Fruit fly (Drosophila melanogaster): ENCODE data around the gene CG16781.

CG16781 gene

dm6 chrX:3414003-3414767 is 49.7 kb downstream of the CG16781 start (continued):
- no peak; the same call in 2 of the 3 replicates for TF ChIP-seq CG11560 (tag; IDR thresholded peaks at IDR 0.05)
- no peak for TF ChIP-seq Myb (GFP tag; optimal IDR thresholded peaks at IDR 0.05)
- TF ChIP-seq usp (GFP tag; optimal IDR thresholded peaks at IDR 0.05) = no peak
- no peak for TF ChIP-seq CG43689 (GFP tag; IDR thresholded peaks at IDR 0.05)
- TF ChIP-seq ttk (GFP tag; IDR thresholded peaks at IDR 0.05) = no peak
- no peak for TF ChIP-seq CG10565 (GFP tag; optimal IDR thresholded peaks at IDR 0.05)
- no peak for TF ChIP-seq zf30C (GFP tag; optimal IDR thresholded peaks at IDR 0.05)
- TF ChIP-seq Xbp1 (GFP tag; optimal IDR thresholded peaks at IDR 0.05) = peak; percentile 58
- peak; percentile 25 for TF ChIP-seq CG2116 (GFP tag; optimal IDR thresholded peaks at IDR 0.05)
- TF ChIP-seq dmrt11E (tag; optimal IDR thresholded peaks at IDR 0.05) = peak; percentile 32
- TF ChIP-seq Hr39 (optimal IDR thresholded peaks at IDR 0.05) = no peak
- TF ChIP-seq CG9817 (tag; optimal IDR thresholded peaks at IDR 0.05) = peak; percentile 67
- TF ChIP-seq grau (tag; optimal IDR thresholded peaks at IDR 0.05) = peak; percentile 79
- peak; percentile 69; the same call in 2 of the 3 replicates for TF ChIP-seq CG17361 (GFP tag; IDR thresholded peaks at IDR 0.05)
- TF ChIP-seq Dek (tag; optimal IDR thresholded peaks at IDR 0.05) = peak; percentile 74
- TF ChIP-seq otp (GFP tag; IDR thresholded peaks at IDR 0.05) = no peak
- TF ChIP-seq Sry-β (GFP tag; optimal IDR thresholded peaks at IDR 0.05) = no peak
- TF ChIP-seq ems (GFP tag; optimal IDR thresholded peaks at IDR 0.05) = no peak
- no peak for TF ChIP-seq CG15479 (GFP tag; optimal IDR thresholded peaks at IDR 0.05)
- TF ChIP-seq ro (GFP tag; IDR thresholded peaks at IDR 0.05) = no peak; the same call in 1 of the 2 replicates
- TF ChIP-seq NfI (GFP tag; optimal IDR thresholded peaks at IDR 0.05) = peak; percentile 65
- peak; percentile 44 for TF ChIP-seq CG4424 (GFP tag; optimal IDR thresholded peaks at IDR 0.05)
- TF ChIP-seq lbe (GFP tag; optimal IDR thresholded peaks at IDR 0.05) = no peak
- TF ChIP-seq CG10209 (GFP tag; optimal IDR thresholded peaks at IDR 0.05) = peak; percentile 78
- TF ChIP-seq Dip2 (GFP tag; IDR thresholded peaks at IDR 0.05) = no peak
- no peak for TF ChIP-seq hth (optimal IDR thresholded peaks at IDR 0.05)
- no peak for TF ChIP-seq gfzf (GFP tag; optimal IDR thresholded peaks at IDR 0.05)
- TF ChIP-seq crc (GFP tag; optimal IDR thresholded peaks at IDR 0.05) = no peak
- TF ChIP-seq CG4282 (GFP tag; optimal IDR thresholded peaks at IDR 0.05) = no peak
- no peak for TF ChIP-seq Nf-YA (GFP tag; IDR thresholded peaks at IDR 0.05)
- TF ChIP-seq corto (GFP tag; optimal IDR thresholded peaks at IDR 0.05) = no peak
- no peak for TF ChIP-seq pfk (GFP tag; optimal IDR thresholded peaks at IDR 0.05)
- no peak for TF ChIP-seq Atf3 (GFP tag; optimal IDR thresholded peaks at IDR 0.05)
- no peak for TF ChIP-seq CG9876 (GFP tag; optimal IDR thresholded peaks at IDR 0.05)
- TF ChIP-seq zfh1 (GFP tag; IDR thresholded peaks at IDR 0.05) = peak; percentile 66
- TF ChIP-seq hkb (optimal IDR thresholded peaks at IDR 0.05) = no peak
- peak; percentile 84; the same call in 1 of the 2 replicates for TF ChIP-seq hkb (GFP tag; IDR thresholded peaks at IDR 0.05)
- no peak for TF ChIP-seq nmo (GFP tag; optimal IDR thresholded peaks at IDR 0.05)
- peak; percentile 72 for TF ChIP-seq CG17385 (GFP tag; optimal IDR thresholded peaks at IDR 0.05)
- TF ChIP-seq CG1529 (GFP tag; optimal IDR thresholded peaks at IDR 0.05) = peak; percentile 16
- TF ChIP-seq H2.0 (GFP tag; IDR thresholded peaks at IDR 0.05) = peak; percentile 31; the same call in 1 of the 2 replicates
- no peak for TF ChIP-seq schlank (tag; optimal IDR thresholded peaks at IDR 0.05)
- TF ChIP-seq BEAF-32 (GFP tag; optimal IDR thresholded peaks at IDR 0.05) = no peak
- TF ChIP-seq CG15269 (tag; optimal IDR thresholded peaks at IDR 0.05) = peak; percentile 78
- TF ChIP-seq scrt (GFP tag; optimal IDR thresholded peaks at IDR 0.05) = peak; percentile 71
- TF ChIP-seq ac (GFP tag; optimal IDR thresholded peaks at IDR 0.05) = no peak
- TF ChIP-seq knrl (GFP tag; IDR thresholded peaks at IDR 0.05; ENCODE audit: partially characterized antibody) = no peak
- TF ChIP-seq pum (GFP tag; optimal IDR thresholded peaks at IDR 0.05) = peak; percentile 34
- TF ChIP-seq kay (GFP tag; optimal IDR thresholded peaks at IDR 0.05) = no peak
- no peak for TF ChIP-seq CG12071 (GFP tag; optimal IDR thresholded peaks at IDR 0.05)
- TF ChIP-seq ind (GFP tag; optimal IDR thresholded peaks at IDR 0.05) = peak; percentile 51
